Fruit fly (Drosophila melanogaster): ENCODE results near the gene meng.
A peak's percentile ranks its signal among the peaks of the same experiment; 100 is the strongest.

The meng gene

dm6 chr2L:6700742-6701141 is 41.6 kb upstream of the meng start (continued):
- no peak for TF ChIP-seq CG17361 (GFP tag; IDR thresholded peaks at IDR 0.05)
- peak; percentile 2 for TF ChIP-seq CG30431 (GFP tag; optimal IDR thresholded peaks at IDR 0.05)
- TF ChIP-seq ranshi (GFP tag; IDR thresholded peaks at IDR 0.05) = no peak
- TF ChIP-seq BtbVII (GFP tag; optimal IDR thresholded peaks at IDR 0.05) = no peak
- no peak for TF ChIP-seq CG1529 (GFP tag; optimal IDR thresholded peaks at IDR 0.05)
- peak; percentile 93 for TF ChIP-seq Kr (GFP tag; optimal IDR thresholded peaks at IDR 0.05)
- peak; percentile 60; the same call in 2 of the 3 replicates for TF ChIP-seq zfh1 (GFP tag; IDR thresholded peaks at IDR 0.05)
- TF ChIP-seq CG12071 (GFP tag; optimal IDR thresholded peaks at IDR 0.05) = no peak
- no peak for TF ChIP-seq CG13287 (GFP tag; IDR thresholded peaks at IDR 0.05; ENCODE audit: partially characterized antibody)
- peak; percentile 11 for TF ChIP-seq cato (GFP tag; optimal IDR thresholded peaks at IDR 0.05; ENCODE audit: borderline replicate concordance)
- no peak for TF ChIP-seq klu (GFP tag; IDR thresholded peaks at IDR 0.05)
- TF ChIP-seq Ets97D (GFP tag; optimal IDR thresholded peaks at IDR 0.05) = no peak
- TF ChIP-seq Dp (GFP tag; optimal IDR thresholded peaks at IDR 0.05) = no peak
- no peak for TF ChIP-seq CG18764 (GFP tag; optimal IDR thresholded peaks at IDR 0.05)
- peak; percentile 23 for TF ChIP-seq Hsf (GFP tag; optimal IDR thresholded peaks at IDR 0.05)
- no peak for TF ChIP-seq Hand (GFP tag; optimal IDR thresholded peaks at IDR 0.05)
- no peak for TF ChIP-seq HLH4C (GFP tag; IDR thresholded peaks at IDR 0.05; ENCODE audit: partially characterized antibody)
- TF ChIP-seq pfk (GFP tag; optimal IDR thresholded peaks at IDR 0.05) = no peak
- TF ChIP-seq Dip2 (GFP tag; IDR thresholded peaks at IDR 0.05) = no peak
- TF ChIP-seq CG10267 (tag; optimal IDR thresholded peaks at IDR 0.05) = peak; percentile 36
- TF ChIP-seq CG9797 (GFP tag; optimal IDR thresholded peaks at IDR 0.05) = no peak
- peak in 1 of 3 experiments; percentile 70 for TF ChIP-seq lola (GFP tag; optimal IDR thresholded peaks at IDR 0.05)
- no peak for TF ChIP-seq lov (optimal IDR thresholded peaks at IDR 0.05)
- TF ChIP-seq lov (GFP tag; IDR thresholded peaks at IDR 0.05) = 0 out of 3 replicates have a peak, but pooled peaks have one; percentile 59
- TF ChIP-seq Tbp (GFP tag; optimal IDR thresholded peaks at IDR 0.05) = no peak
- no peak for TF ChIP-seq unc-4 (GFP tag; IDR thresholded peaks at IDR 0.05; ENCODE audit: partially characterized antibody)
- TF ChIP-seq Hr51 (GFP tag; optimal IDR thresholded peaks at IDR 0.05) = peak in 1 of 2 experiments; percentile 15
- no peak for TF ChIP-seq gro (GFP tag; optimal IDR thresholded peaks at IDR 0.05)
- TF ChIP-seq B-H1 (GFP tag; IDR thresholded peaks at IDR 0.05) = no peak
- no peak for TF ChIP-seq mld (GFP tag; IDR thresholded peaks at IDR 0.05; ENCODE audit: partially characterized antibody)
- no peak for TF ChIP-seq ewg (GFP tag; optimal IDR thresholded peaks at IDR 0.05)
- TF ChIP-seq sna (GFP tag; IDR thresholded peaks at IDR 0.05; ENCODE audit: partially characterized antibody) = no peak
- TF ChIP-seq zen (tag; optimal IDR thresholded peaks at IDR 0.05) = peak; percentile 92
- TF ChIP-seq CG2120 (GFP tag; optimal IDR thresholded peaks at IDR 0.05) = no peak
- TF ChIP-seq CG3407 (GFP tag; optimal IDR thresholded peaks at IDR 0.05) = peak; percentile 26
- TF ChIP-seq CG17912 (GFP tag; optimal IDR thresholded peaks at IDR 0.05) = no peak
- no peak for TF ChIP-seq tgo (GFP tag; IDR thresholded peaks at IDR 0.05)
- no peak for TF ChIP-seq Taf1 (GFP tag; IDR thresholded peaks at IDR 0.05)
- TF ChIP-seq Drgx (GFP tag; IDR thresholded peaks at IDR 0.05) = no peak
- TF ChIP-seq Dek (tag; optimal IDR thresholded peaks at IDR 0.05) = no peak
- TF ChIP-seq ash1 (GFP tag; optimal IDR thresholded peaks at IDR 0.05) = no peak
- TF ChIP-seq H15 (GFP tag; IDR thresholded peaks at IDR 0.05) = no peak
- TF ChIP-seq oc (tag; optimal IDR thresholded peaks at IDR 0.05) = peak; percentile 10
- no peak for TF ChIP-seq CG17186 (GFP tag; optimal IDR thresholded peaks at IDR 0.05)
- TF ChIP-seq CG10321 (GFP tag; IDR thresholded peaks at IDR 0.05) = no peak
- TF ChIP-seq Gug (GFP tag; IDR thresholded peaks at IDR 0.05) = no peak
- no peak for TF ChIP-seq CG10147 (GFP tag; optimal IDR thresholded peaks at IDR 0.05)
- no peak for TF ChIP-seq yki (optimal IDR thresholded peaks at IDR 0.05)
- TF ChIP-seq amos (GFP tag; IDR thresholded peaks at IDR 0.05; ENCODE audit: partially characterized antibody) = no peak
- no peak for TF ChIP-seq CG11504 (tag; optimal IDR thresholded peaks at IDR 0.05)
- TF ChIP-seq Usf (GFP tag; optimal IDR thresholded peaks at IDR 0.05) = no peak
